Fruit fly (Drosophila melanogaster) whole organism, embryonic: ENCODE measurements around the gene Ogdh.

Source experiments
- CG10431 ChIP-seq: fragments of 200-800 bp; sonication (Bioruptor generic); optimal IDR thresholded peaks from 3 replicates; lab custom pipeline; 2018; ENCODE audit warnings: missing biosample characterization, mild to moderate bottlenecking, missing genetic modification characterization
- CG10979 ChIP-seq: fragments of 200-800 bp; sonication (Bioruptor generic); optimal IDR thresholded peaks from 2 replicates; lab custom pipeline; 2018; ENCODE audit warnings: missing biosample characterization, mild to moderate bottlenecking, missing genetic modification characterization, moderate library complexity
- CG12769 ChIP-seq: fragments of 200-800 bp; sonication (Bioruptor generic); optimal IDR thresholded peaks from 2 replicates; lab custom pipeline; 2019; ENCODE audit warnings: missing biosample characterization, mild to moderate bottlenecking, missing genetic modification characterization, moderate library complexity
- CG14050 ChIP-seq: fragments of 200-800 bp; sonication (Bioruptor generic); IDR thresholded peaks from 3 replicates; pipeline ENCODE4 v1.3.6; 2022; ENCODE audit warnings: missing biosample characterization, missing genetic modification characterization
- CG14965 ChIP-seq: fragments of 200-800 bp; sonication (Bioruptor generic); optimal IDR thresholded peaks from 2 replicates; lab custom pipeline; 2016; ENCODE audit warnings: missing biosample characterization, missing genetic modification characterization, borderline replicate concordance
- CG15696 ChIP-seq: fragments of 200-800 bp; sonication (Bioruptor generic); optimal IDR thresholded peaks from 2 replicates; lab custom pipeline; 2019; ENCODE audit warnings: missing biosample characterization, mild to moderate bottlenecking, missing genetic modification characterization, moderate library complexity
- CG1603 ChIP-seq: fragments of 200-800 bp; sonication (Bioruptor generic); optimal IDR thresholded peaks from 2 replicates; lab custom pipeline; 2019; ENCODE audit warnings: missing biosample characterization, mild to moderate bottlenecking, missing genetic modification characterization, moderate library complexity
- CG1647 ChIP-seq: fragments of 200-800 bp; sonication (Bioruptor generic); optimal IDR thresholded peaks from 3 replicates; lab custom pipeline; 2016; ENCODE audit warnings: missing biosample characterization, missing genetic modification characterization
- CG16779 ChIP-seq: fragments of 200-800 bp; sonication (Bioruptor generic); IDR thresholded peaks from 2 replicates; pipeline ENCODE4 v1.3.6; 2022; ENCODE audit warnings: missing biosample characterization, missing genetic modification characterization
- CG17328 ChIP-seq: fragments of 200-800 bp; sonication (Bioruptor generic); IDR thresholded peaks from 2 replicates; pipeline ENCODE4 v1.3.6; 2022; ENCODE audit warnings: missing biosample characterization, missing genetic modification characterization
- CG17612 ChIP-seq: fragments of 200-800 bp; sonication (Bioruptor generic); IDR thresholded peaks from 2 replicates; pipeline ENCODE4 v1.3.6; 2022; ENCODE audit warnings: missing biosample characterization, missing genetic modification characterization
- CG3163 ChIP-seq: fragments of 200-800 bp; sonication (Bioruptor generic); optimal IDR thresholded peaks from 3 replicates; lab custom pipeline; 2016; ENCODE audit warnings: missing biosample characterization, missing genetic modification characterization
- CG32532 ChIP-seq: fragments of 200-800 bp; sonication (Bioruptor generic); IDR thresholded peaks from 2 replicates; pipeline ENCODE4 v1.3.6; 2022; ENCODE audit warnings: missing biosample characterization, missing genetic modification characterization
- CG33557 ChIP-seq: fragments of 200-800 bp; sonication (Bioruptor generic); optimal IDR thresholded peaks from 2 replicates; lab custom pipeline; 2019; ENCODE audit warnings: missing biosample characterization, mild to moderate bottlenecking, missing genetic modification characterization, moderate library complexity
- CG5180 ChIP-seq: fragments of 200-800 bp; sonication (Bioruptor generic); optimal IDR thresholded peaks from 3 replicates; lab custom pipeline; 2017; ENCODE audit warnings: missing biosample characterization, missing genetic modification characterization, mild to moderate bottlenecking, moderate library complexity, missing genetic modification reagents
- CG5245 ChIP-seq: fragments of 200-800 bp; sonication (Bioruptor generic); optimal IDR thresholded peaks from 3 replicates; lab custom pipeline; 2016; ENCODE audit warnings: missing biosample characterization, missing genetic modification characterization
- CG7745 ChIP-seq: fragments of 200-800 bp; sonication (Bioruptor generic); optimal IDR thresholded peaks from 2 replicates; lab custom pipeline; 2018; ENCODE audit warnings: missing biosample characterization, mild to moderate bottlenecking, missing genetic modification characterization, moderate library complexity
- CG7963 ChIP-seq: fragments of 200-800 bp; sonication (Bioruptor generic); IDR thresholded peaks from 3 replicates; pipeline ENCODE4 v1.3.6; 2022; ENCODE audit warnings: missing biosample characterization, missing genetic modification characterization; ENCODE audit not compliant: partially characterized antibody
- CG7987 ChIP-seq: fragments of 200-800 bp; sonication (Bioruptor generic); optimal IDR thresholded peaks from 2 replicates; lab custom pipeline; 2018; ENCODE audit warnings: missing biosample characterization, mild to moderate bottlenecking, missing genetic modification characterization, moderate library complexity
- CG8478 ChIP-seq: fragments of >200 bp; optimal IDR thresholded peaks from 2 replicates; lab custom pipeline; 2018
- ERR ChIP-seq: fragments of 200-800 bp; sonication (Bioruptor generic); optimal IDR thresholded peaks from 2 replicates; lab custom pipeline; 2016; ENCODE audit warnings: missing biosample characterization, missing genetic modification characterization
- Fer2 ChIP-seq: fragments of 200-800 bp; sonication (Bioruptor generic); optimal IDR thresholded peaks from 2 replicates; lab custom pipeline; 2018; ENCODE audit warnings: missing biosample characterization, mild to moderate bottlenecking, missing genetic modification characterization, moderate library complexity
- Gug ChIP-seq: fragments of 200-800 bp; sonication (Bioruptor generic); IDR thresholded peaks from 4 replicates; pipeline ENCODE4 v1.3.6; 2022; ENCODE audit warnings: missing biosample characterization, missing genetic modification characterization
- MBD-R2 ChIP-seq: fragments of 200-800 bp; sonication (Bioruptor generic); IDR thresholded peaks from 2 replicates; pipeline ENCODE4 v1.3.6; 2022; ENCODE audit warnings: missing biosample characterization, missing genetic modification characterization
- Meics ChIP-seq: fragments of 200-800 bp; sonication (Bioruptor generic); optimal IDR thresholded peaks from 2 replicates; lab custom pipeline; 2017; ENCODE audit warnings: missing biosample characterization, mild to moderate bottlenecking, missing genetic modification characterization
- Mes4 ChIP-seq: fragments of 200-800 bp; sonication (Bioruptor generic); optimal IDR thresholded peaks from 2 replicates; lab custom pipeline; 2016; ENCODE audit warnings: missing biosample characterization, missing genetic modification characterization
- Oaz ChIP-seq: fragments of 200-800 bp; sonication (Bioruptor generic); IDR thresholded peaks from 2 replicates; pipeline ENCODE4 v1.3.6; 2022; ENCODE audit warnings: missing biosample characterization, missing genetic modification characterization
- Sry-δ ChIP-seq: fragments of 200-800 bp; sonication (Bioruptor generic); optimal IDR thresholded peaks from 2 replicates; lab custom pipeline; 2016; ENCODE audit warnings: missing biosample characterization, missing genetic modification characterization
- Vsx1 ChIP-seq: fragments of 200-800 bp; sonication (Bioruptor generic); optimal IDR thresholded peaks from 2 replicates; lab custom pipeline; 2017; ENCODE audit warnings: missing biosample characterization, mild to moderate bottlenecking, missing genetic modification characterization, missing genetic modification reagents
- bsh ChIP-seq, 2 experiments: fragments of 200-800 bp; sonication (Bioruptor generic); optimal IDR thresholded peaks; 2 replicates each; lab custom pipeline; 2017 to 2018; ENCODE audit warnings: mild to moderate bottlenecking in 2 of 2, missing biosample characterization in 2 of 2, missing genetic modification characterization in 2 of 2, moderate library complexity in 1 of 2
- disco-r ChIP-seq: fragments of 200-800 bp; sonication (Bioruptor generic); optimal IDR thresholded peaks from 2 replicates; lab custom pipeline; 2016; ENCODE audit warnings: missing biosample characterization, missing genetic modification characterization
- fru ChIP-seq: fragments of >200 bp; optimal IDR thresholded peaks from 2 replicates; lab custom pipeline; 2017
- ftz-f1 ChIP-seq: fragments of 200-800 bp; sonication (Bioruptor generic); optimal IDR thresholded peaks from 2 replicates; lab custom pipeline; 2016; ENCODE audit warnings: missing biosample characterization, missing genetic modification characterization
- gcm2 ChIP-seq: fragments of 200-800 bp; sonication (Bioruptor generic); optimal IDR thresholded peaks from 2 replicates; lab custom pipeline; 2016; ENCODE audit warnings: missing biosample characterization, missing genetic modification characterization
- grau ChIP-seq: fragments of 200-800 bp; optimal IDR thresholded peaks from 3 replicates; lab custom pipeline; 2019; ENCODE audit warnings: missing biosample characterization, mild to moderate bottlenecking, missing genetic modification characterization, moderate library complexity
- ham ChIP-seq: fragments of 200-800 bp; sonication (Bioruptor generic); IDR thresholded peaks from 2 replicates; pipeline ENCODE4 v1.3.6; 2022; ENCODE audit warnings: missing biosample characterization, missing genetic modification characterization
- knrl ChIP-seq: fragments of 200-800 bp; sonication (Bioruptor generic); IDR thresholded peaks from 3 replicates; pipeline ENCODE4 v1.3.6; 2022; ENCODE audit warnings: missing biosample characterization, missing genetic modification characterization; ENCODE audit not compliant: partially characterized antibody
- nom ChIP-seq: fragments of 200-800 bp; sonication (Bioruptor generic); optimal IDR thresholded peaks from 2 replicates; lab custom pipeline; 2017; ENCODE audit warnings: missing biosample characterization, missing genetic modification characterization, mild to moderate bottlenecking, moderate library complexity, missing genetic modification reagents
- pho ChIP-seq: fragments of 200-800 bp; sonication (Bioruptor generic); optimal IDR thresholded peaks from 2 replicates; lab custom pipeline; 2016; ENCODE audit warnings: missing biosample characterization, missing genetic modification characterization
- pnt ChIP-seq: fragments of 200-800 bp; sonication (Bioruptor generic); optimal IDR thresholded peaks from 3 replicates; lab custom pipeline; 2016; ENCODE audit warnings: missing biosample characterization, missing genetic modification characterization
- pzg ChIP-seq: fragments of 200-800 bp; sonication (Bioruptor generic); optimal IDR thresholded peaks from 3 replicates; lab custom pipeline; 2018; ENCODE audit warnings: missing biosample characterization, mild to moderate bottlenecking, missing genetic modification characterization, moderate library complexity
- row ChIP-seq: fragments of 200-800 bp; sonication (Bioruptor generic); IDR thresholded peaks from 3 replicates; pipeline ENCODE4 v1.3.6; 2022; ENCODE audit warnings: missing biosample characterization, missing genetic modification characterization
- sens ChIP-seq: fragments of 200-800 bp; sonication (Bioruptor generic); peaks from one replicate; lab custom pipeline; 2016; ENCODE audit warnings: missing biosample characterization, missing genetic modification characterization
- slou ChIP-seq: fragments of 200-800 bp; sonication (Bioruptor generic); optimal IDR thresholded peaks from 3 replicates; lab custom pipeline; 2016; ENCODE audit warnings: missing biosample characterization, missing genetic modification characterization
- stc ChIP-seq: fragments of 200-800 bp; sonication (Bioruptor generic); IDR thresholded peaks from 2 replicates; pipeline ENCODE4 v1.3.6; 2022; ENCODE audit warnings: missing biosample characterization, missing genetic modification characterization
- tup ChIP-seq: fragments of 200-800 bp; sonication (Bioruptor generic); optimal IDR thresholded peaks from 2 replicates; lab custom pipeline; 2016; ENCODE audit warnings: missing biosample characterization, mild to moderate bottlenecking, missing genetic modification characterization, moderate library complexity
- unc-4 ChIP-seq: fragments of 200-800 bp; sonication (Bioruptor generic); IDR thresholded peaks from 2 replicates; pipeline ENCODE4 v1.3.6; 2022; ENCODE audit warnings: missing biosample characterization, missing genetic modification characterization; ENCODE audit not compliant: partially characterized antibody
- wor ChIP-seq: fragments of 200-800 bp; sonication (Bioruptor generic); IDR thresholded peaks from 2 replicates; pipeline ENCODE4 v1.3.6; 2022; ENCODE audit warnings: missing biosample characterization, missing genetic modification characterization
- zfh2 ChIP-seq: fragments of 200-800 bp; sonication (Bioruptor generic); optimal IDR thresholded peaks from 2 replicates; lab custom pipeline; 2016; ENCODE audit warnings: missing biosample characterization, missing genetic modification characterization

The Ogdh gene

DNA sequence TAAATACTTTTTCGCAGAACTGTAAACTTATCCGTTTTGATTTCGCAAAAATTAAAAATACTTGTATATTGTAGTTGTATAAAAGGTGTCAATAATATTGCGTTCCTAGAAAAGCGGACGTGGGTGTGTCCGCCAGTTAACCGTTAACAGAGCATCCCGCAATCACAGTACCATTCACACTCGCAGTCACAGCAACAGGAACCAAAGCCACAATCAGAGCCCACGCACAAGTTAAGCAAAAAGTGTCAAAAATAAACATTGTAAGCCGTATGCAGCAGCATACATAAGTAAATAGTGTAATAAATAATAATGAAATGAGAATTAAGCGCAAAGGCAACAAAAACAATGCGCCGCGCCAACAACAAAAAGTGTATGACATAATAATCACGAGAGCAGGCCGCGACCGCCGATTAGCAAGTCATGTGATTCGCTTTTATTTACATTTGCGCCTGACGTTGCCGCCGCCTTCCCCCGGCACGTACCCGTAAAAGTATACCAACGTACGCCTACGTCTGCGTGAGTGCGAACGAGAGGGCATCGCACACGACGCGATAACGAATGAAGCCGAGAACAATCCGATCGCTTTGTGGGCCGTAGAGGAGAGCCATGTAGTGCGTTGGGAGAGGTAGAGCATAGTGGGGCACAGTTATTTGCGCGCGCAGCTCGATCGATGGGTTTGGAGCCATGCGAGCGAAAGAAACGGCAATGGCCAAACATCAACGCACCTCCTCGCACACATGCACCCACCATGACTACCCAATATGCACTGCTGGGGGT, 55.3 kb downstream of the Ogdh start (continued):
- TF ChIP-seq MBD-R2 (GFP tag; lab: Robert Waterston, UW) = peak; percentile 22; the same call in 1 of the 2 replicates
- peak; percentile 40; the same call in 1 of the 2 replicates for TF ChIP-seq unc-4 (GFP tag; lab: Robert Waterston, UW)
- peak; percentile 26 for TF ChIP-seq CG15696 (tag; lab: Kevin White, UChicago)
- TF ChIP-seq gcm2 = peak; percentile 34
- TF ChIP-seq CG12769 (tag; lab: Kevin White, UChicago) = peak; percentile 98
- TF ChIP-seq CG33557 (GFP tag; lab: Kevin White, UChicago) = peak; percentile 11
- TF ChIP-seq CG5180 (GFP tag; lab: Kevin White, UChicago) = peak; percentile 63
- peak; percentile 45 for TF ChIP-seq Meics (GFP tag; lab: Kevin White, UChicago)
- TF ChIP-seq pnt (GFP tag; lab: Kevin White, UChicago) = no peak
- peak; percentile 84 for TF ChIP-seq CG8478 (lab: Kevin White, UChicago)
- TF ChIP-seq CG7745 (tag; lab: Kevin White, UChicago) = no peak
- no peak for TF ChIP-seq wor (GFP tag; lab: Robert Waterston, UW)
- TF ChIP-seq Oaz (GFP tag; lab: Robert Waterston, UW) = no peak
- TF ChIP-seq zfh2 = peak; percentile 31
- TF ChIP-seq tup (GFP tag; lab: Kevin White, UChicago) = no peak
- TF ChIP-seq CG32532 (GFP tag; lab: Robert Waterston, UW) = peak; percentile 59
- no peak for TF ChIP-seq CG17612 (GFP tag; lab: Robert Waterston, UW)
- TF ChIP-seq CG14050 (GFP tag; lab: Robert Waterston, UW) = peak; percentile 34; the same call in 1 of the 3 replicates
- TF ChIP-seq CG16779 (GFP tag; lab: Robert Waterston, UW) = 0 out of 2 replicates have a peak, but pooled peaks have one; percentile 20
- no peak for TF ChIP-seq Fer2 (tag; lab: Kevin White, UChicago)
- TF ChIP-seq CG10431 = no peak
- TF ChIP-seq pzg = peak; percentile 11
- TF ChIP-seq Sry-δ (GFP tag; lab: Kevin White, UChicago) = no peak
- peak; percentile 80 for TF ChIP-seq ftz-f1
- no peak for TF ChIP-seq Gug (GFP tag; lab: Robert Waterston, UW)
- TF ChIP-seq disco-r (GFP tag; lab: Kevin White, UChicago) = no peak
- peak; percentile 34 for TF ChIP-seq CG1603 (tag; lab: Kevin White, UChicago)
- TF ChIP-seq fru (lab: Kevin White, UChicago) = no peak
- TF ChIP-seq CG5245 (GFP tag; lab: Kevin White, UChicago) = no peak
- peak; percentile 71 for TF ChIP-seq nom (GFP tag; lab: Kevin White, UChicago)
- peak; percentile 85 for TF ChIP-seq sens (GFP tag; lab: Kevin White, UChicago)
- TF ChIP-seq slou = no peak
- TF ChIP-seq CG10979 (tag; lab: Kevin White, UChicago) = no peak
- 0 out of 3 replicates have a peak, but pooled peaks have one; percentile 45 for TF ChIP-seq CG7963 (GFP tag; lab: Robert Waterston, UW)
- TF ChIP-seq CG17328 (GFP tag; lab: Robert Waterston, UW) = 0 out of 2 replicates have a peak, but pooled peaks have one; percentile 3
- TF ChIP-seq row (GFP tag; lab: Robert Waterston, UW) = peak; percentile 54; the same call in 2 of the 3 replicates
- no peak for TF ChIP-seq CG14965 (GFP tag; lab: Kevin White, UChicago)
- TF ChIP-seq pho = peak; percentile 26
- TF ChIP-seq stc = peak; percentile 45; the same call in 1 of the 2 replicates
- TF ChIP-seq CG7987 (GFP tag; lab: Kevin White, UChicago) = peak; percentile 82
- TF ChIP-seq knrl (GFP tag; lab: Robert Waterston, UW) = no peak
- no peak for TF ChIP-seq CG1647 (GFP tag; lab: Kevin White, UChicago)
- peak; percentile 49 for TF ChIP-seq grau (tag; lab: Kevin White, UChicago)
- TF ChIP-seq Mes4 = no peak
- no peak for TF ChIP-seq ERR
- peak in 1 of 2 experiments; percentile 8 for TF ChIP-seq bsh (GFP tag; optimal IDR thresholded peaks at IDR 0.05; lab: Kevin White, UChicago)
- TF ChIP-seq ham (GFP tag; lab: Robert Waterston, UW) = no peak
- TF ChIP-seq CG3163 = no peak
- TF ChIP-seq Vsx1 (GFP tag; lab: Kevin White, UChicago) = peak; percentile 73
